Worm (Caenorhabditis elegans): ENCODE results near the gene F42A6.6.

The F42A6.6 gene

ce11 chrIV:3310662-3311219, 25.9 kb downstream of the F42A6.6 start (continued):
- peak; percentile 84 for TF ChIP-seq aha-1 (tag)
- peak; percentile 8 for TF ChIP-seq mes-2 (tag; optimal IDR thresholded peaks at IDR 0.05; ENCODE audit: poor library complexity, severe bottlenecking)
- TF ChIP-seq snpc-1.2 (GFP tag; IDR thresholded peaks at IDR 0.05) = no peak
- no peak for TF ChIP-seq egl-27 (tag; optimal IDR thresholded peaks at IDR 0.05)
- TF ChIP-seq rbr-2 (tag; optimal IDR thresholded peaks at IDR 0.05) = no peak
- TF ChIP-seq F44E2.7 (GFP tag; IDR thresholded peaks at IDR 0.05) = no peak
- no peak for TF ChIP-seq zfp-2 (tag; optimal IDR thresholded peaks at IDR 0.05)
- no peak for TF ChIP-seq mdt-29 (GFP tag; IDR thresholded peaks at IDR 0.05)
- no peak for TF ChIP-seq dpl-1 (GFP tag; optimal IDR thresholded peaks at IDR 0.05)
- no peak for TF ChIP-seq mep-1 (tag; optimal IDR thresholded peaks at IDR 0.05)
- no peak for TF ChIP-seq tra-1 (GFP tag; IDR thresholded peaks at IDR 0.05)
- no peak for TF ChIP-seq Y75B8A.6 (GFP tag; IDR thresholded peaks at IDR 0.05)
- no peak for TF ChIP-seq lir-3 (tag; optimal IDR thresholded peaks at IDR 0.05)
- TF ChIP-seq fos-1 (tag; optimal IDR thresholded peaks at IDR 0.05) = no peak
- no peak for TF ChIP-seq nhr-41 (GFP tag; IDR thresholded peaks at IDR 0.05)
- no peak for TF ChIP-seq zfp-3 (GFP tag; conservative IDR thresholded peaks at IDR 0.05)
- no peak for TF ChIP-seq ZK546.5 (tag; optimal IDR thresholded peaks at IDR 0.05)
- TF ChIP-seq daf-12 (tag; optimal IDR thresholded peaks at IDR 0.05) = no peak
- no peak for TF ChIP-seq ceh-82 (tag; optimal IDR thresholded peaks at IDR 0.05)
- no peak for TF ChIP-seq ZK337.2 (GFP tag; IDR thresholded peaks at IDR 0.05)
- TF ChIP-seq daf-16 (GFP tag; optimal IDR thresholded peaks at IDR 0.05) = no peak
- TF ChIP-seq daf-16 (tag; optimal IDR thresholded peaks at IDR 0.05) = peak; percentile 39
- no peak for TF ChIP-seq R02D3.7 (tag; optimal IDR thresholded peaks at IDR 0.05)
- TF ChIP-seq nhr-76 (tag; optimal IDR thresholded peaks at IDR 0.05) = no peak
- TF ChIP-seq nhr-48 (tag; optimal IDR thresholded peaks at IDR 0.05) = peak; percentile 55
- TF ChIP-seq spr-3 (GFP tag; optimal IDR thresholded peaks at IDR 0.05) = no peak
- TF ChIP-seq attf-4 (tag; optimal IDR thresholded peaks at IDR 0.05) = no peak
- TF ChIP-seq nhr-6 (tag; optimal IDR thresholded peaks at IDR 0.05) = no peak
- TF ChIP-seq lin-29 (GFP tag; IDR thresholded peaks at IDR 0.05) = no peak
- no peak for TF ChIP-seq unc-39 (tag; optimal IDR thresholded peaks at IDR 0.05)
- TF ChIP-seq ztf-11 (tag; optimal IDR thresholded peaks at IDR 0.05) = no peak
- TF ChIP-seq dmd-6 (GFP tag; IDR thresholded peaks at IDR 0.05) = peak; percentile 74
- no peak for TF ChIP-seq Y105C5A.15 (GFP tag; IDR thresholded peaks at IDR 0.05)
- TF ChIP-seq gei-8 (GFP tag; optimal IDR thresholded peaks at IDR 0.05) = no peak

DNA sequence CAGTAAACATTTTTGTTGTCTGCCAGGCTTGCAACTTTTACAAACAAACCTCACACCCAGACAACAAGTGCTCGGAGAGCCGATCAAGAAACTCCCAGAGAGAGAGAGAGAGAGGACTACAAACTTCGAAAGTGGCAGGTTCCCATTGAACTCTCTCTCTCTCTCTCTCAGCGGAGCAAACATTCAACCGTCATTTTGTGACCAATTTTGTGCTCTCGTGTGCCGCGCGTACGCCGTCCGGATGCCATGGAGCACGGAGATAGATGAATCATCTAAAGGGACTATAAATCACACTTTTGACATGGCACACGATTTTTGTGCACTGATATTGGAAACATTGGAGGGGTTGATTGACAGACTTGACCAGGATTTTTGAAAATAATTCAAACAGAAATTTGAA, 27.8 kb downstream of the F42A6.6 start:
- TF ChIP-seq nhr-28 (tag; optimal IDR thresholded peaks at IDR 0.05) = peak; percentile 9
- no peak for TF ChIP-seq daf-19 (GFP tag; conservative IDR thresholded peaks at IDR 0.05)

- TF ChIP-seq vab-7 (GFP tag; IDR thresholded peaks at IDR 0.05) = no peak
- TF ChIP-seq F49E8.2 (tag; optimal IDR thresholded peaks at IDR 0.05; ENCODE audit: borderline replicate concordance) = no peak
- TF ChIP-seq spr-3 (GFP tag; optimal IDR thresholded peaks at IDR 0.05) = no peak
Observed at ce11 chrIV:3307463-3307862, 29.2 kb downstream of the F42A6.6 start, which contains the start of gene W08E12.9. TSS of gene W08E12.9 (minus strand) at chrIV:3307563.

ce11 chrIV:3305575-3305974, 31.1 kb downstream of the F42A6.6 start, which contains the start of gene W08E12.2:
TSS of gene W08E12.2 (plus strand) at chrIV:3305875.
- TF ChIP-seq tra-1 (GFP tag; IDR thresholded peaks at IDR 0.05) = no peak
- TF ChIP-seq unc-62 (GFP tag; optimal IDR thresholded peaks at IDR 0.05 in 1 of 2) = peak in 1 of 2 experiments; percentile 27
- TF ChIP-seq unc-62 (tag; optimal IDR thresholded peaks at IDR 0.05) = no peak

Measured in whole organism, L4 larva.